Worm (Caenorhabditis elegans): ENCODE data around the gene K07H8.7.

DNA sequence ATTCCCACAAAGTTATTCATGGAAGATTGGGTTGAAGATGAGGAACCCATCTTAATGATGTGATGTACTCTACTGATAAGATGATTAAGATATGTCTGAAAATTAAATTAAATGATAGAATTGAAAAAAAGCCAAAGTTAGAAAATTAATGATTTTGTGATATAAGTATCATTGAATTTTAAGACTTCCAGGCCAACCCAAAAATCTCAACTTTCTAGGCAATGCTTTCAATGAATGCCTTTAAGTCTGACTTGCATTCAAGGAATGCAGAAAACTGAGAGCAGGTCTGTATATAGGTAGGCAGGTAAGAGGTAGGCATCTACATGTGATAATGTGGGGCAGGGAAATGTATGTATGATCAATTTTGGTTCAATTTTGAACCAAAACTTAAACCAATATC lies 39.8 kb downstream of the K07H8.7 start, which contains the start of gene ocr-2:
- TF ChIP-seq alr-1 (tag; optimal IDR thresholded peaks at IDR 0.05) (no peak), nhr-237 (tag; optimal IDR thresholded peaks at IDR 0.05) (no peak), nhr-77 (tag; optimal IDR thresholded peaks at IDR 0.05) (no peak), unc-39 (tag; optimal IDR thresholded peaks at IDR 0.05) (no peak), ama-1 (optimal IDR thresholded peaks at IDR 0.05) (no peak), ztf-1 (GFP tag; conservative IDR thresholded peaks at IDR 0.05) (no peak), R02D3.7 (tag; optimal IDR thresholded peaks at IDR 0.05) (no peak)

All from whole organism, L2 larva.